Fruit fly (Drosophila melanogaster): Measurements from ENCODE around the gene Sas10.

Gene Sas10

dm6 chrX:5285835-5286234 is 31.4 kb upstream of the Sas10 start (continued):
- TF ChIP-seq CG13894 (tag; optimal IDR thresholded peaks at IDR 0.05) = peak; percentile 50
- TF ChIP-seq gt (GFP tag; IDR thresholded peaks at IDR 0.05) = no peak
- TF ChIP-seq az2 (GFP tag; optimal IDR thresholded peaks at IDR 0.05) = peak; percentile 15
- TF ChIP-seq CG3847 (GFP tag; IDR thresholded peaks at IDR 0.05) = peak; percentile 52; the same call in 1 of the 2 replicates
- TF ChIP-seq CG10267 (tag; optimal IDR thresholded peaks at IDR 0.05) = peak; percentile 48
- TF ChIP-seq CG4707 (GFP tag; optimal IDR thresholded peaks at IDR 0.05) = no peak
- peak; percentile 46 for TF ChIP-seq CG30403 (GFP tag; optimal IDR thresholded peaks at IDR 0.05)
- TF ChIP-seq CG9215 (GFP tag; IDR thresholded peaks at IDR 0.05) = 0 out of 2 replicates have a peak, but pooled peaks have one; percentile 7
- peak; percentile 26 for TF ChIP-seq CG7556 (GFP tag; optimal IDR thresholded peaks at IDR 0.05)
- TF ChIP-seq kni (GFP tag; optimal IDR thresholded peaks at IDR 0.05) = no peak
- peak; percentile 32 for TF ChIP-seq CG13624 (GFP tag; optimal IDR thresholded peaks at IDR 0.05)
- peak; percentile 71 for TF ChIP-seq CG10959 (GFP tag; IDR thresholded peaks at IDR 0.05)
- TF ChIP-seq CG1602 (GFP tag; optimal IDR thresholded peaks at IDR 0.05) = peak; percentile 36
- TF ChIP-seq CG12659 (GFP tag; optimal IDR thresholded peaks at IDR 0.05) = peak; percentile 24
- TF ChIP-seq slbo (GFP tag; IDR thresholded peaks at IDR 0.05) = peak; percentile 56; the same call in 1 of the 2 replicates
- peak; percentile 49 for TF ChIP-seq Sox102F (GFP tag; optimal IDR thresholded peaks at IDR 0.05)
- no peak for TF ChIP-seq CG16815 (GFP tag; optimal IDR thresholded peaks at IDR 0.05)
- peak; percentile 32 for TF ChIP-seq pum (GFP tag; optimal IDR thresholded peaks at IDR 0.05)
- TF ChIP-seq tap (tag; optimal IDR thresholded peaks at IDR 0.05) = peak; percentile 55
- no peak for TF ChIP-seq prd (optimal IDR thresholded peaks at IDR 0.05)
- peak; percentile 68 for TF ChIP-seq prd (GFP tag; IDR thresholded peaks at IDR 0.05)
- no peak for TF ChIP-seq pan (optimal IDR thresholded peaks at IDR 0.05)
- TF ChIP-seq pan (GFP tag; optimal IDR thresholded peaks at IDR 0.05 in 1 of 2, IDR thresholded peaks at IDR 0.05 in 1 of 2) = peak in 1 of 2 experiments; percentile 49
- TF ChIP-seq HHEX (GFP tag; optimal IDR thresholded peaks at IDR 0.05) = peak; percentile 34
- TF ChIP-seq CG1233 (GFP tag; optimal IDR thresholded peaks at IDR 0.05) = peak; percentile 41
- peak; percentile 33 for TF ChIP-seq CG3281 (GFP tag; optimal IDR thresholded peaks at IDR 0.05)
- TF ChIP-seq CG16779 (GFP tag; IDR thresholded peaks at IDR 0.05) = no peak
- TF ChIP-seq CG4404 (GFP tag; IDR thresholded peaks at IDR 0.05) = peak; percentile 35; the same call in 1 of the 2 replicates
- TF ChIP-seq tgo (GFP tag; IDR thresholded peaks at IDR 0.05) = peak; percentile 38; the same call in 2 of the 3 replicates
- peak; percentile 38 for TF ChIP-seq Deaf1 (tag; optimal IDR thresholded peaks at IDR 0.05)
- TF ChIP-seq CG3065 (GFP tag; optimal IDR thresholded peaks at IDR 0.05) = no peak
- TF ChIP-seq gem (tag; optimal IDR thresholded peaks at IDR 0.05) = peak; percentile 62
- TF ChIP-seq hb (GFP tag; IDR thresholded peaks at IDR 0.05; ENCODE audit: partially characterized antibody) = no peak
- TF ChIP-seq CG2120 (GFP tag; optimal IDR thresholded peaks at IDR 0.05) = peak; percentile 74
- TF ChIP-seq dysf (GFP tag; IDR thresholded peaks at IDR 0.05) = peak; percentile 65; the same call in 2 of the 3 replicates
- peak; percentile 13 for TF ChIP-seq zfh2 (GFP tag; optimal IDR thresholded peaks at IDR 0.05)
- TF ChIP-seq CG10209 (GFP tag; optimal IDR thresholded peaks at IDR 0.05) = peak; percentile 51
- TF ChIP-seq Asciz (GFP tag; optimal IDR thresholded peaks at IDR 0.05) = peak; percentile 22
- TF ChIP-seq Hmr (GFP tag; optimal IDR thresholded peaks at IDR 0.05) = peak; percentile 61
- peak; percentile 13 for TF ChIP-seq pnt (GFP tag; optimal IDR thresholded peaks at IDR 0.05)
- no peak for TF ChIP-seq Lim3 (GFP tag; IDR thresholded peaks at IDR 0.05)
- peak; percentile 57 for TF ChIP-seq CG6813 (GFP tag; optimal IDR thresholded peaks at IDR 0.05)
- no peak for TF ChIP-seq aop (GFP tag; IDR thresholded peaks at IDR 0.05)
- peak; percentile 78 for TF ChIP-seq CG15696 (tag; optimal IDR thresholded peaks at IDR 0.05)
- peak; percentile 41 for TF ChIP-seq CG9817 (tag; optimal IDR thresholded peaks at IDR 0.05)
- peak; percentile 69 for TF ChIP-seq sob (GFP tag; IDR thresholded peaks at IDR 0.05)
- TF ChIP-seq eve (GFP tag; optimal IDR thresholded peaks at IDR 0.05) = peak in 1 of 2 experiments; percentile 46
- TF ChIP-seq CG2678 (tag; optimal IDR thresholded peaks at IDR 0.05) = peak; percentile 74
- peak; percentile 9 for TF ChIP-seq CG12219 (GFP tag; optimal IDR thresholded peaks at IDR 0.05)
- no peak for TF ChIP-seq Sry-β (GFP tag; optimal IDR thresholded peaks at IDR 0.05)
- no peak for TF ChIP-seq corto (GFP tag; optimal IDR thresholded peaks at IDR 0.05)

All from whole organism, embryonic.